Fruit fly (Drosophila melanogaster) whole organism, embryonic: Measurements from ENCODE around the gene CG13138.

Source experiments
- CG11093 ChIP-seq: fragments of 200-800 bp; sonication (Bioruptor generic); IDR thresholded peaks from 3 replicates; pipeline ENCODE4 v1.3.6; 2022; ENCODE audit warnings: missing biosample characterization, missing genetic modification characterization
- CG11247 ChIP-seq: fragments of 200-800 bp; sonication (Bioruptor generic); IDR thresholded peaks from 2 replicates; pipeline ENCODE4 v1.3.6; 2022; ENCODE audit warnings: missing biosample characterization, missing genetic modification characterization
- CG11695 ChIP-seq: fragments of 200-800 bp; sonication (Bioruptor generic); IDR thresholded peaks from 3 replicates; pipeline ENCODE4 v1.3.6; 2022; ENCODE audit warnings: missing biosample characterization, missing genetic modification characterization
- CG12391 ChIP-seq: fragments of 200-800 bp; sonication (Bioruptor generic); optimal IDR thresholded peaks from 3 replicates; lab custom pipeline; 2018; ENCODE audit warnings: missing biosample characterization, mild to moderate bottlenecking, missing genetic modification characterization, moderate library complexity
- CG14710 ChIP-seq: fragments of 200-800 bp; sonication (Bioruptor generic); optimal IDR thresholded peaks from 3 replicates; lab custom pipeline; 2019; ENCODE audit warnings: missing biosample characterization, mild to moderate bottlenecking, missing genetic modification characterization, moderate library complexity
- CG15269 ChIP-seq: fragments of 200-800 bp; sonication (Bioruptor generic); optimal IDR thresholded peaks from 2 replicates; lab custom pipeline; 2018; ENCODE audit warnings: missing biosample characterization, mild to moderate bottlenecking, missing genetic modification characterization, moderate library complexity
- CG15514 ChIP-seq: fragments of 200-800 bp; sonication (Bioruptor generic); optimal IDR thresholded peaks from 3 replicates; lab custom pipeline; 2017; ENCODE audit warnings: missing biosample characterization, missing genetic modification characterization, mild to moderate bottlenecking, moderate library complexity, missing genetic modification reagents
- CG15601 ChIP-seq: fragments of 200-800 bp; sonication (Bioruptor generic); optimal IDR thresholded peaks from 3 replicates; lab custom pipeline; 2019; ENCODE audit warnings: missing biosample characterization, mild to moderate bottlenecking, missing genetic modification characterization, moderate library complexity
- CG17385 ChIP-seq: fragments of 200-800 bp; sonication (Bioruptor generic); optimal IDR thresholded peaks from 3 replicates; lab custom pipeline; 2018; ENCODE audit warnings: missing biosample characterization, mild to moderate bottlenecking, missing genetic modification characterization
- CG17802 ChIP-seq: fragments of 200-800 bp; sonication (Bioruptor generic); optimal IDR thresholded peaks from 2 replicates; lab custom pipeline; 2018; ENCODE audit warnings: missing biosample characterization, mild to moderate bottlenecking, missing genetic modification characterization, moderate library complexity
- CG2875 ChIP-seq: fragments of 200-800 bp; sonication (Bioruptor generic); optimal IDR thresholded peaks from 2 replicates; lab custom pipeline; 2017; ENCODE audit warnings: missing biosample characterization, mild to moderate bottlenecking, missing genetic modification characterization, missing genetic modification reagents
- CG33557 ChIP-seq: fragments of 200-800 bp; sonication (Bioruptor generic); optimal IDR thresholded peaks from 2 replicates; lab custom pipeline; 2019; ENCODE audit warnings: missing biosample characterization, mild to moderate bottlenecking, missing genetic modification characterization, moderate library complexity
- CG3407 ChIP-seq: fragments of 200-800 bp; sonication (Bioruptor generic); optimal IDR thresholded peaks from 2 replicates; lab custom pipeline; 2018; ENCODE audit warnings: missing biosample characterization, mild to moderate bottlenecking, missing genetic modification characterization
- CG3995 ChIP-seq: fragments of 200-800 bp; sonication (Bioruptor generic); optimal IDR thresholded peaks from 3 replicates; lab custom pipeline; 2016; ENCODE audit warnings: missing biosample characterization, missing genetic modification characterization
- CG4617 ChIP-seq: fragments of 200-800 bp; sonication (Bioruptor generic); optimal IDR thresholded peaks from 3 replicates; lab custom pipeline; 2016; ENCODE audit warnings: missing biosample characterization, missing genetic modification characterization, borderline replicate concordance
- CG6765 ChIP-seq: fragments of 200-800 bp; sonication (Bioruptor generic); optimal IDR thresholded peaks from 3 replicates; lab custom pipeline; 2017; ENCODE audit warnings: missing biosample characterization, mild to moderate bottlenecking, missing genetic modification characterization
- CG7745 ChIP-seq: fragments of 200-800 bp; sonication (Bioruptor generic); optimal IDR thresholded peaks from 2 replicates; lab custom pipeline; 2018; ENCODE audit warnings: missing biosample characterization, mild to moderate bottlenecking, missing genetic modification characterization, moderate library complexity
- CTCF ChIP-seq: fragments of 200-800 bp; sonication (Bioruptor generic); optimal IDR thresholded peaks from 2 replicates; lab custom pipeline; 2017; ENCODE audit warnings: missing biosample characterization, mild to moderate bottlenecking, missing genetic modification characterization, moderate library complexity
- Dad ChIP-seq: fragments of 200-800 bp; sonication (Bioruptor generic); optimal IDR thresholded peaks from 3 replicates; lab custom pipeline; 2016; ENCODE audit warnings: missing biosample characterization, missing genetic modification characterization
- Dek ChIP-seq: fragments of 200-800 bp; sonication (Bioruptor generic); optimal IDR thresholded peaks from 3 replicates; lab custom pipeline; 2019; ENCODE audit warnings: missing biosample characterization, mild to moderate bottlenecking, missing genetic modification characterization, moderate library complexity
- Fer2 ChIP-seq: fragments of 200-800 bp; sonication (Bioruptor generic); optimal IDR thresholded peaks from 2 replicates; lab custom pipeline; 2018; ENCODE audit warnings: missing biosample characterization, mild to moderate bottlenecking, missing genetic modification characterization, moderate library complexity
- PHDP ChIP-seq: fragments of 200-800 bp; sonication (Bioruptor generic); optimal IDR thresholded peaks from 3 replicates; lab custom pipeline; 2018; ENCODE audit warnings: missing biosample characterization, mild to moderate bottlenecking, missing genetic modification characterization, moderate library complexity
- Pdp1 ChIP-seq, 2 experiments: fragments of 200-800 bp; sonication (Bioruptor generic); optimal IDR thresholded peaks; 3 replicates each; lab custom pipeline; 2016; ENCODE audit warnings: missing biosample characterization in 2 of 2, missing genetic modification characterization in 2 of 2, mild to moderate bottlenecking in 1 of 2, moderate library complexity in 1 of 2
- Rx ChIP-seq: fragments of 200-800 bp; sonication (Bioruptor generic); IDR thresholded peaks from 2 replicates; pipeline ENCODE4 v1.3.6; 2022; ENCODE audit warnings: missing biosample characterization, missing genetic modification characterization
- Sox100B ChIP-seq: fragments of 200-800 bp; sonication (Bioruptor generic); optimal IDR thresholded peaks from 3 replicates; lab custom pipeline; 2018; ENCODE audit warnings: missing biosample characterization, mild to moderate bottlenecking, missing genetic modification characterization
- Stat92E ChIP-seq, 3 experiments: fragments of >200 bp in 2 of 3; fragments of 200-800 bp in 1 of 3; sonication (Bioruptor generic) in 1 of 3; optimal IDR thresholded peaks; 2 replicates each; lab custom pipeline; 2017 to 2019; ENCODE audit warnings: missing biosample characterization in 3 of 3, missing genetic modification characterization in 3 of 3, mild to moderate bottlenecking in 1 of 3, moderate library complexity in 1 of 3
- Xrp1 ChIP-seq: fragments of 200-800 bp; sonication (Bioruptor generic); IDR thresholded peaks from 2 replicates; pipeline ENCODE4 v1.3.6; 2022; ENCODE audit warnings: missing biosample characterization, missing genetic modification characterization
- aop ChIP-seq: fragments of 200-800 bp; sonication (Bioruptor generic); IDR thresholded peaks from 2 replicates; pipeline ENCODE4 v1.3.6; 2022; ENCODE audit warnings: missing biosample characterization, missing genetic modification characterization
- az2 ChIP-seq: fragments of 200-800 bp; sonication (Bioruptor generic); optimal IDR thresholded peaks from 3 replicates; lab custom pipeline; 2016; ENCODE audit warnings: missing biosample characterization, missing genetic modification characterization
- bsh ChIP-seq, 2 experiments: fragments of 200-800 bp; sonication (Bioruptor generic); optimal IDR thresholded peaks; 2 replicates each; lab custom pipeline; 2017 to 2018; ENCODE audit warnings: mild to moderate bottlenecking in 2 of 2, missing biosample characterization in 2 of 2, missing genetic modification characterization in 2 of 2, moderate library complexity in 1 of 2
- btn ChIP-seq: fragments of 200-800 bp; sonication (Bioruptor generic); optimal IDR thresholded peaks from 2 replicates; lab custom pipeline; 2016; ENCODE audit warnings: missing biosample characterization, missing genetic modification characterization
- cg ChIP-seq: fragments of 200-800 bp; sonication (Bioruptor generic); optimal IDR thresholded peaks from 3 replicates; lab custom pipeline; 2019; ENCODE audit warnings: missing biosample characterization, mild to moderate bottlenecking, missing genetic modification characterization, moderate library complexity
- crp ChIP-seq, 2 experiments: fragments of 200-800 bp; sonication (Bioruptor generic); optimal IDR thresholded peaks; 2 replicates in 1 of 2; 3 replicates in 1 of 2; lab custom pipeline; 2017; ENCODE audit warnings: missing biosample characterization in 2 of 2, missing genetic modification characterization in 2 of 2, mild to moderate bottlenecking in 1 of 2, moderate library complexity in 1 of 2
- dimm ChIP-seq: fragments of 200-800 bp; sonication (Bioruptor generic); IDR thresholded peaks from 2 replicates; pipeline ENCODE4 v1.3.6; 2022; ENCODE audit warnings: missing biosample characterization, missing genetic modification characterization
- fd96Cb ChIP-seq: fragments of 200-800 bp; sonication (Bioruptor generic); optimal IDR thresholded peaks from 2 replicates; lab custom pipeline; 2018; ENCODE audit warnings: missing biosample characterization, mild to moderate bottlenecking, missing genetic modification characterization, moderate library complexity
- gce ChIP-seq: fragments of 200-800 bp; sonication (Bioruptor generic); IDR thresholded peaks from 3 replicates; pipeline ENCODE4 v1.3.6; 2022; ENCODE audit warnings: missing biosample characterization, missing genetic modification characterization
- gcm2 ChIP-seq: fragments of 200-800 bp; sonication (Bioruptor generic); optimal IDR thresholded peaks from 2 replicates; lab custom pipeline; 2016; ENCODE audit warnings: missing biosample characterization, missing genetic modification characterization
- grn ChIP-seq: fragments of 200-800 bp; sonication (Bioruptor generic); optimal IDR thresholded peaks from 3 replicates; lab custom pipeline; 2017; ENCODE audit warnings: missing biosample characterization, missing genetic modification characterization
- ken ChIP-seq: fragments of 200-800 bp; sonication (Bioruptor generic); IDR thresholded peaks from 3 replicates; pipeline ENCODE4 v1.3.6; 2022; ENCODE audit warnings: missing biosample characterization, missing genetic modification characterization
- klu ChIP-seq: fragments of 200-800 bp; sonication (Bioruptor generic); IDR thresholded peaks from 2 replicates; pipeline ENCODE4 v1.3.6; 2022; ENCODE audit warnings: missing biosample characterization, missing genetic modification characterization
- nau ChIP-seq: fragments of 200-800 bp; sonication (Bioruptor generic); optimal IDR thresholded peaks from 3 replicates; lab custom pipeline; 2017; ENCODE audit warnings: missing biosample characterization, mild to moderate bottlenecking, missing genetic modification characterization, missing genetic modification reagents
- nmo ChIP-seq: fragments of 200-800 bp; sonication (Bioruptor generic); optimal IDR thresholded peaks from 2 replicates; lab custom pipeline; 2018; ENCODE audit warnings: missing biosample characterization, mild to moderate bottlenecking, missing genetic modification characterization, moderate library complexity
- otp ChIP-seq: fragments of 200-800 bp; sonication (Bioruptor generic); IDR thresholded peaks from 3 replicates; pipeline ENCODE4, ENCODE4 v1.3.6; 2022; ENCODE audit warnings: missing biosample characterization, missing genetic modification characterization
- pnt ChIP-seq: fragments of 200-800 bp; sonication (Bioruptor generic); optimal IDR thresholded peaks from 3 replicates; lab custom pipeline; 2016; ENCODE audit warnings: missing biosample characterization, missing genetic modification characterization
- ranshi ChIP-seq: fragments of 200-800 bp; sonication (Bioruptor generic); IDR thresholded peaks from 2 replicates; pipeline ENCODE4 v1.3.6; 2022; ENCODE audit warnings: missing biosample characterization, missing genetic modification characterization
- sd ChIP-seq: fragments of 200-800 bp; sonication (Bioruptor generic); optimal IDR thresholded peaks from 3 replicates; lab custom pipeline; 2018; ENCODE audit warnings: missing biosample characterization, mild to moderate bottlenecking, missing genetic modification characterization, moderate library complexity
- sqz ChIP-seq: fragments of 200-800 bp; sonication (Bioruptor generic); optimal IDR thresholded peaks from 3 replicates; lab custom pipeline; 2018; ENCODE audit warnings: missing biosample characterization, mild to moderate bottlenecking, missing genetic modification characterization
- unc-4 ChIP-seq: fragments of 200-800 bp; sonication (Bioruptor generic); IDR thresholded peaks from 2 replicates; pipeline ENCODE4 v1.3.6; 2022; ENCODE audit warnings: missing biosample characterization, missing genetic modification characterization; ENCODE audit not compliant: partially characterized antibody

CG13138 gene

DNA sequence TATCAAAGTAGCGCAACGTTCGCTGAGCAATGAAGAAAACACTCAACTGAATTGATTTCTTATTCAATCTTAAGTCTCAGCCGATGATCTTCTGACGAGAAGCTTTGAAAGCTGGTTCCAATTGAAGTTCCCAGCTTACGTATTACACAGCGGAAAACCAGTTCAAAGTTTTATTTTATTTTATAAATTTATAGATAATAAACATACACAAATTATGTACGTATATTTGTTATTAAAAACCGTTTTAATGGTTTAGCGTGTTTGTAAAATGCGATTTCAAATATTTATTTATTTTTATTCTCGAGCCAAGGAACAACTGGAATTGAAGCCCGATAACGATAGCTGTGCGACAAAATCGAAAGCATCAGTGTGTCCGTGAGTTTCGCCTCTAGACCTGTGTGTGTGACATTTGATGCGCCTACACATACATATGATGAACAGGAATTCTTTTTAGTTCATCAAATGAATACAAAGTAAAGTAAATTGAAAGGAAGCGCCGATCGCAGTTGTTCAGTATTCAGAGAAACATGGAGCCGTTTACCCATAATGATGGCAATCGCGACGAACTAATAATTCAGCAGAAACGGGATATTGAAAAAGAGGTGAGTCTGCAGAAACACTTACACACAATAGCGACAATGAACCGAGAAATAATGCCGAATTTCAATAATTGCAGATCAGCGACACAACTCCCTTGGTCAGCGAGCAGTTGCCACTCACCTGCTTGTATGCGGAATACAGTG is 4.9 kb upstream of the CG13138 start, which contains the start of the genes CG5390 and CG4968:
Gene CG5390, minus strand, starts transcription at position 77 of the 743 bp plus-strand sequence.
Gene CG4968, plus strand, starts transcription at position 405 of the 743 bp plus-strand sequence.
- TF ChIP-seq CG11093 (GFP tag; lab: Robert Waterston, UW) (no peak), Stat92E (GFP tag; optimal IDR thresholded peaks at IDR 0.05; lab: Kevin White, UChicago) (no peak), grn (GFP tag; lab: Kevin White, UChicago) (no peak), pnt (GFP tag; lab: Kevin White, UChicago) (no peak), CG17802 (tag; lab: Kevin White, UChicago) (peak; percentile 7), CG6765 (peak; percentile 62), nmo (GFP tag; lab: Kevin White, UChicago) (peak; percentile 66), aop (GFP tag; lab: Robert Waterston, UW) (no peak), sqz (GFP tag; lab: Kevin White, UChicago) (peak; percentile 43), CG2875 (GFP tag; lab: Kevin White, UChicago) (no peak), otp (GFP tag; lab: Robert Waterston, UW) (peak; percentile 29; the same call in 1 of the 3 replicates), Xrp1 (GFP tag; lab: Robert Waterston, UW) (peak; percentile 62; the same call in 1 of the 2 replicates), az2 (GFP tag; lab: Kevin White, UChicago) (peak; percentile 54), CG7745 (tag; lab: Kevin White, UChicago) (no peak), Fer2 (tag; lab: Kevin White, UChicago) (peak; percentile 59), CG14710 (tag; lab: Kevin White, UChicago) (peak; percentile 70), sd (tag; lab: Kevin White, UChicago) (peak; percentile 71), CG15269 (tag; lab: Kevin White, UChicago) (peak; percentile 85), fd96Cb (tag; lab: Kevin White, UChicago) (peak; percentile 50), CG3995 (peak; percentile 35), PHDP (tag; lab: Kevin White, UChicago) (peak; percentile 80), CG15514 (peak; percentile 97), CG3407 (GFP tag; lab: Kevin White, UChicago) (peak; percentile 56), cg (GFP tag; lab: Kevin White, UChicago) (peak; percentile 88), klu (no peak), Rx (no peak), unc-4 (GFP tag; lab: Robert Waterston, UW) (peak; percentile 50), gce (peak; percentile 53; the same call in 1 of the 3 replicates), CG33557 (GFP tag; lab: Kevin White, UChicago) (peak; percentile 32), Sox100B (GFP tag; lab: Kevin White, UChicago) (peak; percentile 65), bsh (GFP tag; optimal IDR thresholded peaks at IDR 0.05; lab: Kevin White, UChicago) (peak in 1 of 2 experiments; percentile 74), dimm (GFP tag; lab: Robert Waterston, UW) (no peak), CTCF (peak; percentile 12), gcm2 (peak; percentile 20), CG15601 (tag; lab: Kevin White, UChicago) (peak; percentile 87), CG11695 (GFP tag; lab: Robert Waterston, UW) (peak; percentile 72; the same call in 2 of the 3 replicates), nau (GFP tag; lab: Kevin White, UChicago) (peak; percentile 33), Dad (GFP tag; lab: Kevin White, UChicago) (peak; percentile 8), CG11247 (GFP tag; lab: Robert Waterston, UW) (0 out of 2 replicates have a peak, but pooled peaks have one; percentile 34), CG4617 (peak; percentile 72), CG17385 (GFP tag; lab: Kevin White, UChicago) (peak; percentile 68), ranshi (GFP tag; lab: Robert Waterston, UW) (peak; percentile 47; the same call in 1 of the 2 replicates), Pdp1 (GFP tag; optimal IDR thresholded peaks at IDR 0.05; lab: Kevin White, UChicago) (peak in 1 of 2 experiments; percentile 42), CG12391 (peak; percentile 85), btn (GFP tag; lab: Kevin White, UChicago) (no peak), ken (GFP tag; lab: Robert Waterston, UW) (0 out of 3 replicates have a peak, but pooled peaks have one; percentile 54), crp (GFP tag; optimal IDR thresholded peaks at IDR 0.05; lab: Kevin White, UChicago) (peak in 1 of 2 experiments; percentile 31), Dek (tag; lab: Kevin White, UChicago) (no peak)
